Fruit fly (Drosophila melanogaster): ENCODE results near the gene CG4408.
A peak's percentile ranks its signal among the peaks of the same experiment; 100 is the strongest.

The CG4408 gene

dm6 chr3R:23355829-23356738 lies 7.3 kb downstream of the CG4408 start, which contains the start of the genes ATPsynCF6 and Sec13 (continued):
- TF ChIP-seq CG6813 (GFP tag; optimal IDR thresholded peaks at IDR 0.05) (no peak), CG2116 (GFP tag; optimal IDR thresholded peaks at IDR 0.05) (no peak), grau (tag; optimal IDR thresholded peaks at IDR 0.05) (peak; percentile 52), seq (GFP tag; IDR thresholded peaks at IDR 0.05) (peak; percentile 47), HLH4C (GFP tag; IDR thresholded peaks at IDR 0.05; ENCODE audit: partially characterized antibody) (peak; percentile 82), crc (GFP tag; optimal IDR thresholded peaks at IDR 0.05) (no peak), CG9727 (GFP tag; optimal IDR thresholded peaks at IDR 0.05) (peak; percentile 72), Med (GFP tag) (peak; percentile 92), CG9797 (GFP tag; optimal IDR thresholded peaks at IDR 0.05) (peak; percentile 72), CG11696 (GFP tag; IDR thresholded peaks at IDR 0.05) (no peak), Hr51 (GFP tag; optimal IDR thresholded peaks at IDR 0.05) (peak in 1 of 2 experiments; percentile 50), nerfin-2 (GFP tag; IDR thresholded peaks at IDR 0.05; ENCODE audit: partially characterized antibody) (peak; percentile 87), odd (GFP tag; optimal IDR thresholded peaks at IDR 0.05) (no peak), bbx (GFP tag; IDR thresholded peaks at IDR 0.05; ENCODE audit: partially characterized antibody) (peak; percentile 97), CG13424 (tag; optimal IDR thresholded peaks at IDR 0.05) (peak; percentile 59), chif (GFP tag; optimal IDR thresholded peaks at IDR 0.05) (no peak), Xrp1 (GFP tag; IDR thresholded peaks at IDR 0.05) (peak; percentile 64), Pdp1 (GFP tag; optimal IDR thresholded peaks at IDR 0.05) (peak; percentile 25 to 99), Antp (GFP tag; optimal IDR thresholded peaks at IDR 0.05) (no peak), CG11695 (GFP tag; IDR thresholded peaks at IDR 0.05) (0 out of 3 replicates have a peak, but pooled peaks have one; percentile 54), vnd (GFP tag; IDR thresholded peaks at IDR 0.05; ENCODE audit: partially characterized antibody) (peak; percentile 90), C15 (GFP tag; IDR thresholded peaks at IDR 0.05) (no peak), CG13894 (tag; optimal IDR thresholded peaks at IDR 0.05) (no peak), wdn (GFP tag; IDR thresholded peaks at IDR 0.05) (no peak), CG10565 (GFP tag; optimal IDR thresholded peaks at IDR 0.05) (no peak), Dref (GFP tag; IDR thresholded peaks at IDR 0.05) (peak; percentile 32; the same call in 1 of the 2 replicates), caup (GFP tag; optimal IDR thresholded peaks at IDR 0.05; ENCODE audit: severe bottlenecking) (peak; percentile 52), gsb (GFP tag; IDR thresholded peaks at IDR 0.05) (no peak), Nf-YA (GFP tag; IDR thresholded peaks at IDR 0.05) (no peak), sug (tag; optimal IDR thresholded peaks at IDR 0.05) (peak; percentile 50), zfh1 (GFP tag; IDR thresholded peaks at IDR 0.05) (peak; percentile 59; the same call in 2 of the 3 replicates), CG15269 (tag; optimal IDR thresholded peaks at IDR 0.05) (peak; percentile 45), Sry-δ (GFP tag; optimal IDR thresholded peaks at IDR 0.05) (peak; percentile 91), Lpt (GFP tag; optimal IDR thresholded peaks at IDR 0.05) (no peak), CG14050 (GFP tag; IDR thresholded peaks at IDR 0.05) (peak; percentile 55; the same call in 2 of the 3 replicates), rib (GFP tag; IDR thresholded peaks at IDR 0.05) (peak; percentile 29; the same call in 1 of the 2 replicates), CG13287 (GFP tag; IDR thresholded peaks at IDR 0.05; ENCODE audit: partially characterized antibody) (peak; percentile 88), disco-r (GFP tag; optimal IDR thresholded peaks at IDR 0.05) (peak; percentile 13), CG5953 (GFP tag; IDR thresholded peaks at IDR 0.05) (no peak), Hsf (GFP tag; optimal IDR thresholded peaks at IDR 0.05) (peak; percentile 33), BtbVII (GFP tag; optimal IDR thresholded peaks at IDR 0.05) (no peak), dysf (GFP tag; IDR thresholded peaks at IDR 0.05) (peak; percentile 69; the same call in 2 of the 3 replicates), CG17829 (tag; optimal IDR thresholded peaks at IDR 0.05) (peak; percentile 52), YL-1 (GFP tag; optimal IDR thresholded peaks at IDR 0.05) (peak; percentile 82), lilli (GFP tag; optimal IDR thresholded peaks at IDR 0.05) (peak; percentile 59), sisA (GFP tag; IDR thresholded peaks at IDR 0.05) (peak; percentile 47), br (optimal IDR thresholded peaks at IDR 0.05) (no peak), CG12942 (GFP tag; optimal IDR thresholded peaks at IDR 0.05) (peak; percentile 7)

Data from whole organism, embryonic.